Fruit fly (Drosophila melanogaster): ENCODE measurements around the gene msi.
A peak's percentile ranks its signal among the peaks of the same experiment; 100 is the strongest.

msi gene

dm6 chr3R:25472635-25473552 lies 43.0 kb upstream of the msi start, which contains the start of the genes Fur1 and Vps33B (continued):
- TF ChIP-seq CG1832 (GFP tag; optimal IDR thresholded peaks at IDR 0.05) = no peak
- TF ChIP-seq bbx (GFP tag; IDR thresholded peaks at IDR 0.05; ENCODE audit: partially characterized antibody) = peak; percentile 90
- TF ChIP-seq CG15011 (GFP tag; optimal IDR thresholded peaks at IDR 0.05) = peak; percentile 93
- peak; percentile 96 for TF ChIP-seq CG4328 (GFP tag; optimal IDR thresholded peaks at IDR 0.05)
- peak; percentile 95 for TF ChIP-seq zfh1 (GFP tag; IDR thresholded peaks at IDR 0.05)
- TF ChIP-seq NK7.1 (GFP tag; optimal IDR thresholded peaks at IDR 0.05) = peak; percentile 94
- TF ChIP-seq cg (GFP tag; optimal IDR thresholded peaks at IDR 0.05) = peak; percentile 95
- peak; percentile 17; the same call in 1 of the 2 replicates for TF ChIP-seq CkIIα-i1 (GFP tag; IDR thresholded peaks at IDR 0.05)
- TF ChIP-seq CG5953 (GFP tag; IDR thresholded peaks at IDR 0.05) = peak; percentile 88
- peak; percentile 80 for TF ChIP-seq Ravus (GFP tag; IDR thresholded peaks at IDR 0.05)
- TF ChIP-seq CG32532 (GFP tag; IDR thresholded peaks at IDR 0.05) = peak; percentile 95
- peak; percentile 95 for TF ChIP-seq CG5245 (GFP tag; optimal IDR thresholded peaks at IDR 0.05)
- TF ChIP-seq fd64A (GFP tag; optimal IDR thresholded peaks at IDR 0.05) = peak; percentile 80
- peak; percentile 74 for TF ChIP-seq zen2 (GFP tag; IDR thresholded peaks at IDR 0.05; ENCODE audit: partially characterized antibody)
- no peak for TF ChIP-seq Hr78 (GFP tag; optimal IDR thresholded peaks at IDR 0.05)
- TF ChIP-seq twi (tag; optimal IDR thresholded peaks at IDR 0.05) = peak; percentile 92
- peak; percentile 79 for TF ChIP-seq hkb (optimal IDR thresholded peaks at IDR 0.05)
- TF ChIP-seq hkb (GFP tag; IDR thresholded peaks at IDR 0.05) = peak; percentile 95
- peak; percentile 84 for TF ChIP-seq sens-2 (GFP tag; IDR thresholded peaks at IDR 0.05)
- TF ChIP-seq CG17612 (GFP tag; IDR thresholded peaks at IDR 0.05) = peak; percentile 70
- TF ChIP-seq CG15269 (tag; optimal IDR thresholded peaks at IDR 0.05) = peak; percentile 96
- peak; percentile 98 for TF ChIP-seq pnt (GFP tag; optimal IDR thresholded peaks at IDR 0.05)
- peak; percentile 93 for TF ChIP-seq Blimp-1 (GFP tag; optimal IDR thresholded peaks at IDR 0.05)
- peak; percentile 43 for TF ChIP-seq gfzf (GFP tag; optimal IDR thresholded peaks at IDR 0.05)
- TF ChIP-seq fd102C (GFP tag; optimal IDR thresholded peaks at IDR 0.05) = peak; percentile 64
- TF ChIP-seq CG13624 (GFP tag; optimal IDR thresholded peaks at IDR 0.05) = peak; percentile 98
- peak; percentile 94 for TF ChIP-seq Aef1 (GFP tag; IDR thresholded peaks at IDR 0.05)
- peak; percentile 98 for TF ChIP-seq Dip3 (GFP tag; optimal IDR thresholded peaks at IDR 0.05)
- TF ChIP-seq ranshi (GFP tag; IDR thresholded peaks at IDR 0.05) = peak; percentile 92
- peak; percentile 96 for TF ChIP-seq unpg (GFP tag; optimal IDR thresholded peaks at IDR 0.05)
- TF ChIP-seq BEAF-32 (GFP tag; optimal IDR thresholded peaks at IDR 0.05) = peak; percentile 90
- peak; percentile 96 for TF ChIP-seq slbo (GFP tag; IDR thresholded peaks at IDR 0.05)
- peak; percentile 96 for TF ChIP-seq HHEX (GFP tag; optimal IDR thresholded peaks at IDR 0.05)
- TF ChIP-seq mld (GFP tag; IDR thresholded peaks at IDR 0.05; ENCODE audit: partially characterized antibody) = peak; percentile 67; the same call in 1 of the 3 replicates
- TF ChIP-seq CG12155 (GFP tag; optimal IDR thresholded peaks at IDR 0.05) = peak; percentile 97
- peak; percentile 97 to 98 for TF ChIP-seq Hr51 (GFP tag; optimal IDR thresholded peaks at IDR 0.05)
- peak; percentile 92 for TF ChIP-seq B-H1 (GFP tag; IDR thresholded peaks at IDR 0.05)
- peak; percentile 97 for TF ChIP-seq Oli (tag; optimal IDR thresholded peaks at IDR 0.05)
- peak; percentile 97 for TF ChIP-seq CG18599 (GFP tag; optimal IDR thresholded peaks at IDR 0.05)
- TF ChIP-seq CG43689 (GFP tag; IDR thresholded peaks at IDR 0.05) = peak; percentile 78
- peak; percentile 76; the same call in 1 of the 2 replicates for TF ChIP-seq Dip2 (GFP tag; IDR thresholded peaks at IDR 0.05)
- TF ChIP-seq CG4360 (GFP tag; IDR thresholded peaks at IDR 0.05) = no peak; the same call in 1 of the 2 replicates
- TF ChIP-seq ac (GFP tag; optimal IDR thresholded peaks at IDR 0.05) = peak; percentile 79
- TF ChIP-seq CG10462 (GFP tag; optimal IDR thresholded peaks at IDR 0.05) = peak; percentile 97
- peak; percentile 93 for TF ChIP-seq CG10366 (GFP tag; IDR thresholded peaks at IDR 0.05)
- peak; percentile 96 for TF ChIP-seq CG13296 (GFP tag; optimal IDR thresholded peaks at IDR 0.05)
- TF ChIP-seq so (GFP tag; IDR thresholded peaks at IDR 0.05) = peak; percentile 94
- TF ChIP-seq CG4730 (GFP tag; IDR thresholded peaks at IDR 0.05) = peak; percentile 92
